Fruit fly (Drosophila melanogaster): ENCODE measurements around the gene Creld.

DNA sequence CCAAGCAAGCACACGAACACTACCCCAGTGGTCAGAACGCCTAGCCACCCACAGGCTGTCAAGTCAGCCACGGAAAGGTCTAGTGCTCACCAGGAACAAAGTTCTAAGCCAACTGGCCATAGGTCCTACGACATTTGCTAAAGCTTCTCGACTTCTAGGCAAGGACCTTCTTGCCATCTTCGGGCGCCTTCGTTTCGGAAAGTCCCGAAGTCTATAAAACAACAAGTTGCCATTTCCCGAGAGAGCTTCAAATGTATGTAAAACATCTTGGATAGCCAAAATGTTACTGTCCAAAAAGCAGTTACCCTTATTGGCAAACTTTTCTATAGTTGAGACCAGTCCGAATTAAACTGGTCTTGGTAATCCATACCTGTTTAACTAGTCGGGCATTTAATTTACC, 44.3 kb downstream of the Creld start:
- TF ChIP-seq Dll (optimal IDR thresholded peaks at IDR 0.05) (no peak), psq (optimal IDR thresholded peaks at IDR 0.05) (no peak), pan (optimal IDR thresholded peaks at IDR 0.05) (no peak), usp (GFP tag; optimal IDR thresholded peaks at IDR 0.05) (no peak), EcR (GFP tag; optimal IDR thresholded peaks at IDR 0.05) (no peak), CG8478 (optimal IDR thresholded peaks at IDR 0.05) (no peak)

All from whole organism.